Worm (Caenorhabditis elegans) whole organism, young adult: ENCODE results near the gene C03G5.14.

Source experiments
- B0035.1 ChIP-seq: sonication (generic microtip); optimal IDR thresholded peaks from 2 replicates; lab custom pipeline; 2016; ENCODE audit warnings: missing genetic modification characterization, mild to moderate bottlenecking, missing compliant biosample characterization, missing genotype, missing genetic modification reagents
- B0336.3 ChIP-seq: fragments of 200-800 bp; sonication (Bioruptor generic); IDR thresholded peaks from 2 replicates; pipeline ENCODE4 v1.3.6; 2022; ENCODE audit warnings: missing genetic modification characterization, missing compliant biosample characterization
- F33H1.4 ChIP-seq: fragments of 200-800 bp; sonication (Bioruptor generic); IDR thresholded peaks from 2 replicates; pipeline ENCODE4 v1.3.6; 2022; ENCODE audit warnings: missing genetic modification reagents, missing genetic modification characterization, missing compliant biosample characterization
- F37B4.10 ChIP-seq: fragments of 200-800 bp; sonication (Bioruptor generic); IDR thresholded peaks from 2 replicates; pipeline ENCODE4 v1.3.6; 2022; ENCODE audit warnings: missing genetic modification characterization, missing compliant biosample characterization
- F49E8.2 ChIP-seq: sonication (generic microtip); optimal IDR thresholded peaks from 3 replicates; lab custom pipeline; 2017; ENCODE audit warnings: missing genetic modification characterization, mild to moderate bottlenecking, missing compliant biosample characterization, antibody characterized with exemption, moderate library complexity; ENCODE audit not compliant: insufficient read depth
- F52B5.7 ChIP-seq: sonication (generic microtip); optimal IDR thresholded peaks from 2 replicates; lab custom pipeline; 2016; ENCODE audit warnings: mild to moderate bottlenecking, missing genetic modification characterization, missing compliant biosample characterization
- K12H6.12 ChIP-seq: fragments of 200-800 bp; sonication (Bioruptor generic); optimal IDR thresholded peaks from 2 replicates; lab custom pipeline; 2018; ENCODE audit warnings: mild to moderate bottlenecking, missing genetic modification characterization, missing compliant biosample characterization
- Y53F4B.3 ChIP-seq: fragments of 200-800 bp; sonication (Bioruptor generic); IDR thresholded peaks from 2 replicates; pipeline ENCODE4 v1.3.6; 2022; ENCODE audit warnings: missing genetic modification reagents, missing genetic modification characterization, missing compliant biosample characterization
- Y56A3A.18 ChIP-seq: fragments of 200-800 bp; sonication (Bioruptor generic); IDR thresholded peaks from 2 replicates; pipeline ENCODE4 v1.3.6; 2022; ENCODE audit warnings: missing genetic modification reagents, missing genetic modification characterization, missing compliant biosample characterization
- aptf-3 ChIP-seq: fragments of 200-800 bp; sonication (Bioruptor generic); IDR thresholded peaks from 2 replicates; pipeline ENCODE4 v1.3.6; 2022; ENCODE audit warnings: missing genetic modification characterization, missing compliant biosample characterization
- attf-5 ChIP-seq: fragments of 200-800 bp; sonication (Bioruptor generic); optimal IDR thresholded peaks from 2 replicates; lab custom pipeline; 2018; ENCODE audit warnings: mild to moderate bottlenecking, missing genetic modification characterization, missing compliant biosample characterization
- ceh-79 ChIP-seq: sonication (generic microtip); optimal IDR thresholded peaks from 2 replicates; lab custom pipeline; 2017; ENCODE audit warnings: mild to moderate bottlenecking, missing genetic modification characterization, missing compliant biosample characterization
- dox-1 ChIP-seq: fragments of 200-800 bp; sonication (Bioruptor generic); IDR thresholded peaks from 2 replicates; pipeline ENCODE4 v1.3.6; 2022; ENCODE audit warnings: missing genetic modification reagents, missing genetic modification characterization, missing compliant biosample characterization
- efl-1 ChIP-seq: fragments of 150-350 bp; optimal IDR thresholded peaks from 2 replicates; lab custom pipeline; 2014; ENCODE audit warnings: missing biosample characterization, missing genetic modification reagents, missing genetic modification characterization
- ets-4 ChIP-seq: fragments of 200-800 bp; sonication (Bioruptor generic); optimal IDR thresholded peaks from 2 replicates; lab custom pipeline; 2018; ENCODE audit warnings: mild to moderate bottlenecking, missing genetic modification characterization, missing compliant biosample characterization
- fkh-3 ChIP-seq: sonication (generic microtip); optimal IDR thresholded peaks from 2 replicates; lab custom pipeline; 2016; ENCODE audit warnings: mild to moderate bottlenecking, missing genetic modification characterization, missing compliant biosample characterization
- him-1 ChIP-seq: sonication (generic microtip); optimal IDR thresholded peaks from 2 replicates; lab custom pipeline; 2016; ENCODE audit warnings: missing genotype, missing genetic modification reagents, missing genetic modification characterization, missing compliant biosample characterization
- hmg-1.2 ChIP-seq: fragments of 200-800 bp; sonication (Bioruptor generic); IDR thresholded peaks from 2 replicates; pipeline ENCODE4 v1.3.6; 2022; ENCODE audit warnings: missing genetic modification reagents, missing genetic modification characterization, missing compliant biosample characterization
- hsf-1 ChIP-seq: fragments of 200-800 bp; sonication (Bioruptor generic); IDR thresholded peaks from 2 replicates; pipeline ENCODE4 v1.3.6; 2022; ENCODE audit warnings: missing genetic modification reagents, missing genetic modification characterization, missing compliant biosample characterization
- lag-1 ChIP-seq: fragments of 200-800 bp; sonication (Bioruptor generic); IDR thresholded peaks from 2 replicates; pipeline ENCODE4 v1.3.6; 2022; ENCODE audit warnings: missing genetic modification reagents, missing genetic modification characterization, missing compliant biosample characterization
- lin-26 ChIP-seq: fragments of 200-800 bp; sonication (Bioruptor generic); IDR thresholded peaks from 2 replicates; pipeline ENCODE4 v1.3.6; 2022; ENCODE audit warnings: missing genetic modification reagents, missing genetic modification characterization, missing compliant biosample characterization
- lir-1 ChIP-seq: fragments of 200-800 bp; sonication (Bioruptor generic); conservative IDR thresholded peaks from 2 replicates; pipeline ENCODE4 v1.3.6; 2022; ENCODE audit warnings: missing genetic modification reagents, missing genetic modification characterization, missing compliant biosample characterization
- lsl-1 ChIP-seq: fragments of 200-800 bp; sonication (Bioruptor generic); optimal IDR thresholded peaks from 2 replicates; lab custom pipeline; 2018; ENCODE audit warnings: mild to moderate bottlenecking, missing genetic modification characterization, moderate library complexity, missing compliant biosample characterization
- lsy-27 ChIP-seq: sonication (generic microtip); optimal IDR thresholded peaks from 2 replicates; lab custom pipeline; 2017; ENCODE audit warnings: missing genetic modification characterization, mild to moderate bottlenecking, missing compliant biosample characterization, antibody characterized with exemption, missing genotype, borderline replicate concordance; ENCODE audit not compliant: insufficient read depth
- madf-6 ChIP-seq: fragments of 200-800 bp; sonication (Bioruptor generic); IDR thresholded peaks from 2 replicates; pipeline ENCODE4 v1.3.6; 2022; ENCODE audit warnings: missing genetic modification reagents, missing genetic modification characterization, missing compliant biosample characterization
- madf-8 ChIP-seq: fragments of 200-800 bp; sonication (Bioruptor generic); conservative IDR thresholded peaks from 2 replicates; pipeline ENCODE4 v1.3.6; 2022; ENCODE audit warnings: missing genetic modification reagents, missing genetic modification characterization, missing compliant biosample characterization
- mel-28 ChIP-seq: sonication (generic microtip); optimal IDR thresholded peaks from 2 replicates; lab custom pipeline; 2016; ENCODE audit warnings: borderline replicate concordance, mild to moderate bottlenecking, missing genetic modification characterization, missing compliant biosample characterization
- nhr-120 ChIP-seq: fragments of 200-800 bp; sonication (Bioruptor generic); IDR thresholded peaks from 2 replicates; pipeline ENCODE4 v1.3.6; 2022; ENCODE audit warnings: missing genetic modification characterization, missing compliant biosample characterization
- nhr-179 ChIP-seq: sonication (generic microtip); optimal IDR thresholded peaks from 2 replicates; lab custom pipeline; 2016; ENCODE audit warnings: mild to moderate bottlenecking, missing genetic modification characterization, missing compliant biosample characterization
- nhr-27 ChIP-seq: fragments of 200-800 bp; sonication (Bioruptor generic); optimal IDR thresholded peaks from 2 replicates; lab custom pipeline; 2018; ENCODE audit warnings: mild to moderate bottlenecking, missing genetic modification characterization, moderate library complexity, missing compliant biosample characterization
- rec-8 ChIP-seq, 2 experiments: sonication (generic microtip); optimal IDR thresholded peaks; 2 replicates each; lab custom pipeline; 2016; ENCODE audit warnings: mild to moderate bottlenecking in 2 of 2, missing genetic modification characterization in 2 of 2, missing genetic modification reagents in 2 of 2, missing genotype in 2 of 2, missing biosample characterization in 1 of 2, missing compliant biosample characterization in 1 of 2, moderate library complexity in 1 of 2
- snpc-1.1 ChIP-seq: sonication (generic microtip); optimal IDR thresholded peaks from 2 replicates; lab custom pipeline; 2017; ENCODE audit warnings: missing genetic modification characterization, mild to moderate bottlenecking, missing compliant biosample characterization, antibody characterized with exemption, moderate library complexity, missing genotype, missing genetic modification reagents; ENCODE audit not compliant: insufficient read depth
- sptf-2 ChIP-seq: fragments of 200-800 bp; sonication (Bioruptor generic); optimal IDR thresholded peaks from 2 replicates; lab custom pipeline; 2018; ENCODE audit warnings: mild to moderate bottlenecking, missing genetic modification characterization, missing compliant biosample characterization
- tbp1 ChIP-seq: fragments of 200-800 bp; sonication (Bioruptor generic); optimal IDR thresholded peaks from 2 replicates; lab custom pipeline; 2018; ENCODE audit warnings: mild to moderate bottlenecking, missing genetic modification characterization, missing compliant biosample characterization
- tbx-9 ChIP-seq: sonication (generic microtip); optimal IDR thresholded peaks from 2 replicates; lab custom pipeline; 2016; ENCODE audit warnings: borderline replicate concordance, missing genetic modification characterization, inconsistent platforms, missing compliant biosample characterization
- ztf-3 ChIP-seq: fragments of 200-800 bp; sonication (Bioruptor generic); optimal IDR thresholded peaks from 2 replicates; lab custom pipeline; 2018; ENCODE audit warnings: mild to moderate bottlenecking, missing genetic modification characterization, missing compliant biosample characterization
- ztf-6 ChIP-seq: fragments of 200-800 bp; sonication (Bioruptor generic); IDR thresholded peaks from 2 replicates; pipeline ENCODE4 v1.3.6; 2022; ENCODE audit warnings: missing genetic modification reagents, missing genetic modification characterization, missing compliant biosample characterization

C03G5.14 gene

ce11 chrX:8507576-8507975, 14.1 kb upstream of the C03G5.14 start, which contains the start of gene H03E18.1:
Gene H03E18.1, plus strand, starts transcription at chrX:8507876.
- TF ChIP-seq tbp1 (GFP tag; lab: Kevin White, UChicago) (no peak), B0035.1 (no peak), lsl-1 (GFP tag; lab: Kevin White, UChicago) (no peak), ztf-6 (GFP tag; lab: Robert Waterston, UW) (no peak), snpc-1.1 (tag; lab: Kevin White, UChicago) (no peak), efl-1 (GFP tag; lab: Kevin White, UChicago) (no peak), fkh-3 (tag; lab: Kevin White, UChicago) (no peak), hmg-1.2 (no peak), lag-1 (GFP tag; lab: Robert Waterston, UW) (no peak), Y56A3A.18 (GFP tag; lab: Robert Waterston, UW) (no peak)
- TF ChIP-seq, all 124 proteins: peak for 0

- TF ChIP-seq attf-5 (GFP tag; lab: Kevin White, UChicago) (no peak), nhr-120 (0 out of 2 replicates have a peak, but pooled peaks have one; percentile 78)
These were observed 12.6 kb upstream of the C03G5.14 start for ce11 chrX:8509088-8509487.

- TF ChIP-seq madf-8, result no peak
- TF ChIP-seq attf-5 (GFP tag; lab: Kevin White, UChicago), result no peak
- no peak for TF ChIP-seq F49E8.2 (tag; lab: Kevin White, UChicago)
- no peak for TF ChIP-seq nhr-179 (tag; lab: Kevin White, UChicago)
- no peak for TF ChIP-seq F33H1.4
- no peak for TF ChIP-seq hsf-1
- TF ChIP-seq madf-6 (GFP tag; lab: Robert Waterston, UW), result no peak
These were observed 1.3 kb upstream of the C03G5.14 start, which contains the start of gene H03E18.2 for ce11 chrX:8520402-8520801. Gene H03E18.2, minus strand, starts transcription at chrX:8520502.

- TF ChIP-seq tbx-9 (tag; lab: Kevin White, UChicago) (no peak), sptf-2 (GFP tag; lab: Kevin White, UChicago) (no peak), mel-28 (tag; lab: Kevin White, UChicago) (no peak), efl-1 (GFP tag; lab: Kevin White, UChicago) (no peak), ets-4 (GFP tag; lab: Kevin White, UChicago) (no peak)
These were observed 1.3 kb downstream of the C03G5.14 start for ce11 chrX:8523000-8523399.

ce11 chrX:8527950-8528349, 6.2 kb downstream of the C03G5.14 start, which contains the start of gene flp-5:
Gene flp-5, plus strand, starts transcription at chrX:8528250.
- TF ChIP-seq lin-26 (GFP tag; lab: Robert Waterston, UW), result no peak
- TF ChIP-seq Y53F4B.3 (GFP tag; lab: Robert Waterston, UW), result no peak
- no peak for TF ChIP-seq aptf-3 (GFP tag; lab: Robert Waterston, UW)
- TF ChIP-seq rec-8 (tag; optimal IDR thresholded peaks at IDR 0.05; lab: Kevin White, UChicago), result no peak
- no peak for TF ChIP-seq him-1 (tag; lab: Kevin White, UChicago)
- no peak for TF ChIP-seq K12H6.12 (tag; lab: Kevin White, UChicago)
- TF ChIP-seq ceh-79 (tag; lab: Kevin White, UChicago), result no peak
- no peak for TF ChIP-seq F52B5.7 (tag; lab: Kevin White, UChicago)
- no peak for TF ChIP-seq lir-1 (GFP tag; lab: Robert Waterston, UW)
- no peak for TF ChIP-seq lsy-27 (tag; lab: Kevin White, UChicago)
- TF ChIP-seq F49E8.2 (tag; lab: Kevin White, UChicago), result no peak
- no peak for TF ChIP-seq dox-1 (GFP tag; lab: Robert Waterston, UW)
- no peak for TF ChIP-seq snpc-1.1 (tag; lab: Kevin White, UChicago)
- no peak for TF ChIP-seq ztf-3 (GFP tag; lab: Kevin White, UChicago)
- TF ChIP-seq nhr-27 (tag; lab: Kevin White, UChicago), result no peak
- TF ChIP-seq madf-8, result no peak
- no peak for TF ChIP-seq sptf-2 (GFP tag; lab: Kevin White, UChicago)
- TF ChIP-seq F37B4.10, result no peak
- no peak for TF ChIP-seq B0336.3 (GFP tag; lab: Robert Waterston, UW)
